Worm (Caenorhabditis elegans) whole organism, mixed stage, embryonic: ENCODE measurements around the gene F53F4.12.

Experiments
- M03D4.4 ChIP-seq: sonication (generic microtip); optimal IDR thresholded peaks from 2 replicates; lab custom pipeline; 2017; ENCODE audit warnings: mild to moderate bottlenecking, missing genetic modification characterization, missing compliant biosample characterization
- elt-1 ChIP-seq: sonication (generic microtip); optimal IDR thresholded peaks from 2 replicates; lab custom pipeline; 2017; ENCODE audit warnings: missing genetic modification characterization, mild to moderate bottlenecking, missing compliant biosample characterization, antibody characterized with exemption, moderate library complexity, borderline replicate concordance; ENCODE audit not compliant: insufficient read depth
- ham-2 ChIP-seq: fragments of 200-800 bp; sonication (Bioruptor generic); optimal IDR thresholded peaks from 2 replicates; lab custom pipeline; 2018; ENCODE audit warnings: mild to moderate bottlenecking, missing genetic modification characterization, missing compliant biosample characterization
- lin-13 ChIP-seq: fragments of 150-350 bp; optimal IDR thresholded peaks from 2 replicates; lab custom pipeline; 2014; ENCODE audit warnings: missing biosample characterization, missing genetic modification characterization
- mep-1 ChIP-seq: fragments of 150-350 bp; optimal IDR thresholded peaks from 2 replicates; lab custom pipeline; 2017; ENCODE audit warnings: missing biosample characterization, missing genetic modification reagents, missing genetic modification characterization, inconsistent platforms
- nhr-237 ChIP-seq: fragments of 150-350 bp; optimal IDR thresholded peaks from 2 replicates; lab custom pipeline; 2014; ENCODE audit warnings: missing biosample characterization, missing genetic modification characterization
- nhr-28 ChIP-seq: fragments of 150-350 bp; optimal IDR thresholded peaks from 2 replicates; lab custom pipeline; 2014; ENCODE audit warnings: missing biosample characterization, missing genetic modification characterization
- nhr-76 ChIP-seq: sonication (generic microtip); optimal IDR thresholded peaks from 2 replicates; lab custom pipeline; 2017; ENCODE audit warnings: missing biosample characterization, missing genetic modification characterization
- pha-4 ChIP-seq: fragments of 150-350 bp; optimal IDR thresholded peaks from 2 replicates; lab custom pipeline; 2018; ENCODE audit warnings: missing biosample characterization, missing genetic modification reagents, missing genetic modification characterization
- unc-120 ChIP-seq: sonication (generic microtip); optimal IDR thresholded peaks from 2 replicates; lab custom pipeline; 2017; ENCODE audit warnings: missing genetic modification characterization, missing compliant biosample characterization; ENCODE audit not compliant: poor library complexity, severe bottlenecking
- unc-62 ChIP-seq: fragments of 150-350 bp; optimal IDR thresholded peaks from 2 replicates; lab custom pipeline; 2014; ENCODE audit warnings: missing biosample characterization, missing genetic modification reagents, missing genetic modification characterization
- ztf-11 ChIP-seq: fragments of 150-350 bp; optimal IDR thresholded peaks from 2 replicates; lab custom pipeline; 2014; ENCODE audit warnings: missing biosample characterization, missing genetic modification characterization

- TF ChIP-seq ztf-11 = no peak
- TF ChIP-seq nhr-237 = no peak
- TF ChIP-seq unc-120 (tag; lab: Kevin White, UChicago) = no peak
- no peak for TF ChIP-seq lin-13
- TF ChIP-seq elt-1 (tag; lab: Kevin White, UChicago) = no peak
- no peak for TF ChIP-seq nhr-28 (tag; lab: Kevin White, UChicago)
- no peak for TF ChIP-seq ham-2 (GFP tag; lab: Kevin White, UChicago)
- TF ChIP-seq unc-62 (GFP tag; lab: Kevin White, UChicago) = no peak
- no peak for TF ChIP-seq nhr-76 (tag; lab: Kevin White, UChicago)
- TF ChIP-seq mep-1 (tag; lab: Kevin White, UChicago) = no peak
- no peak for TF ChIP-seq pha-4 (tag; lab: Kevin White, UChicago)
- TF ChIP-seq M03D4.4 = no peak
Observed at ce11 chrV:13584484-13584883, 41.4 kb upstream of the F53F4.12 start, which contains the start of gene F53F4.1.
